Fruit fly (Drosophila melanogaster) whole organism, wandering third instar larva: ENCODE data around the gene eIF3f1.

Experiments used
- Hnf4 ChIP-seq: fragments of 200-800 bp; sonication (Bioruptor generic); optimal IDR thresholded peaks from 2 replicates; lab custom pipeline; 2016; ENCODE audit warnings: missing biosample characterization, mild to moderate bottlenecking, missing genetic modification characterization
- Myc ChIP-seq: fragments of >200 bp; optimal IDR thresholded peaks from 2 replicates; lab custom pipeline; 2017
- br ChIP-seq: fragments of 200-800 bp; sonication (Bioruptor generic); optimal IDR thresholded peaks from 2 replicates; lab custom pipeline; 2016; ENCODE audit warnings: missing biosample characterization, missing genetic modification characterization
- jim ChIP-seq: fragments of 175-275, 200-325 bp; sonication (Bioruptor generic); optimal IDR thresholded peaks from 2 replicates; lab custom pipeline; 2016; ENCODE audit warnings: missing biosample characterization, mild to moderate bottlenecking, missing genetic modification characterization
- pan ChIP-seq: fragments of >200 bp; optimal IDR thresholded peaks from 2 replicates; lab custom pipeline; 2017
- sv ChIP-seq: fragments of 200-800 bp; sonication (Bioruptor generic); optimal IDR thresholded peaks from 3 replicates; lab custom pipeline; 2016; ENCODE audit warnings: missing biosample characterization, missing genetic modification characterization

DNA sequence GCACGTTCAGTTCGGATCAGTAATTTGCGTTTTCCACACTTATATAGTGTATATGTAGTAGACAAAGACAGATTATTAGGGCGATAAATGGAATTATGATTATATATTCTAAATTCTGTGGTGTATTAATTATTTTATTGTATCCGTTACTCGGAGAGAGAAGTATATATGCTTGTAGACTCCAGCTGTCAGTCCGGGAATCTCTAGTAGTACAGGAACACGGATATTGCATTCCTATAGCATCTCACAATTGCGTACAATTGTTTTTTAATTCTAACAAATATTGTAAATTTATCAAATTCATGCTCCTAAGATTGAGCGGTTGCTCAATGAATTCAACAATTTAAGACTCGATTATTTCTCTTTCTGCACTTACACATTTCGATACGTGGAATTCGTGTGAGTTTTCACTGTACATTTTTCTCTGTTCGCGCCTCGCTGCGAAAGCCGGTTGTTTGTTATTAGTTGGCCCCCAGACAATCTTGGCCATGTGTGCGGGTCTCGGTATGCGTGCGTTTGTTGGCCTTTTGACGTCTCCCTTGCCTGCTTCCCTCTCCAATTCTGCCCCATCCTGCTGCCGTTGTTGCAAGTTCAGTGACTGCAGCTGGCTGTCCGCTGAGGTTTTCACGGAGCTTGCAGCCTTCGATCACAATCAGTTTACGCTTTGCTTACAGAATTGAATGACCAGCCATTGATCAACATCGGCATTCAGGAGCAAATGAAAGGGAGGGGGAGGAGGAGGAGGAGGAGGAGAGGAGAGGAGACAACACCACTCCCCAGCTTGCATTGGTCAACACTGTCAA is 46.4 kb downstream of the eIF3f1 start:
- peak; percentile 35 for TF ChIP-seq Hnf4 (GFP tag; lab: Kevin White, UChicago)
- peak; percentile 38 for TF ChIP-seq br (GFP tag; lab: Kevin White, UChicago)
- TF ChIP-seq sv (GFP tag; lab: Kevin White, UChicago): no peak
- TF ChIP-seq Myc (lab: Kevin White, UChicago): no peak
- no peak for TF ChIP-seq pan (lab: Kevin White, UChicago)
- TF ChIP-seq jim (GFP tag; lab: Kevin White, UChicago): no peak
